Worm (Caenorhabditis elegans) whole organism, L1 larva: ENCODE results near the gene C25H3.15.
A peak's percentile ranks its signal among the peaks of the same experiment; 100 is the strongest.

ENCODE experiments used
- C16A3.4 ChIP-seq: fragments of 150-350 bp; optimal IDR thresholded peaks from 2 replicates; lab custom pipeline; 2014; ENCODE audit warnings: missing biosample characterization, missing genetic modification characterization
- F16B12.6 ChIP-seq: fragments of 150-350 bp; optimal IDR thresholded peaks from 2 replicates; lab custom pipeline; 2014; ENCODE audit warnings: missing biosample characterization, missing genetic modification characterization
- aha-1 ChIP-seq: fragments of 150-350 bp; optimal IDR thresholded peaks from 2 replicates; lab custom pipeline; 2014; ENCODE audit warnings: missing biosample characterization, missing genetic modification characterization
- ceh-63 ChIP-seq: fragments of 200-800 bp; sonication (Bioruptor generic); optimal IDR thresholded peaks from 2 replicates; lab custom pipeline; 2018; ENCODE audit warnings: mild to moderate bottlenecking, missing genetic modification characterization, missing compliant biosample characterization
- ceh-82 ChIP-seq, 3 experiments: fragments of 150-350 bp in 1 of 3; sonication (generic microtip) in 2 of 3; optimal IDR thresholded peaks; 2 replicates each; lab custom pipeline; 2014 to 2017; ENCODE audit warnings: missing biosample characterization in 3 of 3, missing genetic modification characterization in 3 of 3
- ceh-88 ChIP-seq: fragments of 200-800 bp; sonication (Bioruptor generic); IDR thresholded peaks from 2 replicates; pipeline ENCODE4 v1.3.6; 2022; ENCODE audit warnings: missing genetic modification characterization, missing compliant biosample characterization
- ceh-90 ChIP-seq: sonication (generic microtip); optimal IDR thresholded peaks from 2 replicates; lab custom pipeline; 2016; ENCODE audit warnings: missing genetic modification characterization, missing compliant biosample characterization
- dpl-1 ChIP-seq, 3 experiments: fragments of 150-350 bp in 2 of 3; sonication (generic microtip) in 1 of 3; optimal IDR thresholded peaks; 2 replicates each; lab custom pipeline; 2014 to 2017; ENCODE audit warnings: missing biosample characterization in 3 of 3, missing genetic modification characterization in 3 of 3, missing genetic modification reagents in 3 of 3
- efl-1 ChIP-seq, 4 experiments: fragments of 150-350 bp; optimal IDR thresholded peaks in 3 of 4; peaks in 1 of 4; 1 replicate in 1 of 4; 2 replicates in 3 of 4; lab custom pipeline; 2014; ENCODE audit warnings: missing biosample characterization in 2 of 4, missing genetic modification characterization in 2 of 4, missing genetic modification reagents in 2 of 4
- efl-3 ChIP-seq: fragments of 200-800 bp; sonication (Bioruptor generic); optimal IDR thresholded peaks from 2 replicates; lab custom pipeline; 2018; ENCODE audit warnings: mild to moderate bottlenecking, missing genetic modification characterization, missing compliant biosample characterization
- elt-3 ChIP-seq, 6 experiments: fragments of 150-350 bp in 1 of 6; sonication (generic microtip); optimal IDR thresholded peaks; 2 replicates each; lab custom pipeline; 2017 to 2018; ENCODE audit warnings: missing biosample characterization in 6 of 6, missing genetic modification characterization in 6 of 6, inconsistent platforms in 1 of 6
- fkh-8 ChIP-seq: sonication (generic microtip); optimal IDR thresholded peaks from 2 replicates; lab custom pipeline; 2016; ENCODE audit warnings: mild to moderate bottlenecking, missing genetic modification characterization, missing compliant biosample characterization
- hpl-2 ChIP-seq: fragments of 150-350 bp; optimal IDR thresholded peaks from 2 replicates; lab custom pipeline; 2014; ENCODE audit warnings: missing biosample characterization, missing genetic modification reagents, missing genetic modification characterization
- isw-1 ChIP-seq: fragments of 200-800 bp; sonication (Bioruptor generic); IDR thresholded peaks from 2 replicates; pipeline ENCODE4 v1.3.6; 2022; ENCODE audit warnings: missing genetic modification characterization, missing compliant biosample characterization
- lin-14 ChIP-seq: fragments of 200-800 bp; sonication (Bioruptor generic); optimal IDR thresholded peaks from 2 replicates; lab custom pipeline; 2018; ENCODE audit warnings: mild to moderate bottlenecking, missing genetic modification characterization, moderate library complexity, missing compliant biosample characterization
- lin-15B ChIP-seq: fragments of 150-350 bp; sonication (generic microtip); optimal IDR thresholded peaks from 3 replicates; lab custom pipeline; 2014; ENCODE audit warnings: missing biosample characterization, missing genetic modification characterization
- lin-35 ChIP-seq, 2 experiments: fragments of 150-350 bp; optimal IDR thresholded peaks; 2 replicates each; lab custom pipeline; 2014; ENCODE audit warnings: missing biosample characterization in 2 of 2, missing genetic modification characterization in 2 of 2, missing genetic modification reagents in 2 of 2
- lin-39 ChIP-seq: fragments of 150-350 bp; optimal IDR thresholded peaks from 2 replicates; lab custom pipeline; 2014; ENCODE audit warnings: missing biosample characterization, missing genetic modification reagents, missing genetic modification characterization
- lir-3 ChIP-seq: sonication (generic microtip); optimal IDR thresholded peaks from 2 replicates; lab custom pipeline; 2016; ENCODE audit warnings: mild to moderate bottlenecking, missing genetic modification characterization, moderate library complexity, missing compliant biosample characterization; ENCODE audit not compliant: poor library complexity
- lsy-2 ChIP-seq, 2 experiments: fragments of 150-350 bp; optimal IDR thresholded peaks; 2 replicates each; lab custom pipeline; 2014; ENCODE audit warnings: missing biosample characterization in 2 of 2, missing genetic modification characterization in 2 of 2
- mdl-1 ChIP-seq, 2 experiments: fragments of 150-350 bp; optimal IDR thresholded peaks; 2 replicates each; lab custom pipeline; 2014 to 2017; ENCODE audit warnings: missing biosample characterization in 2 of 2, missing genetic modification characterization in 2 of 2, inconsistent platforms in 1 of 2
- mep-1 ChIP-seq: fragments of 150-350 bp; optimal IDR thresholded peaks from 2 replicates; lab custom pipeline; 2014; ENCODE audit warnings: missing biosample characterization, missing genetic modification characterization
- nhr-11 ChIP-seq: fragments of 150-350 bp; optimal IDR thresholded peaks from 2 replicates; lab custom pipeline; 2014; ENCODE audit warnings: missing biosample characterization, missing genetic modification characterization
- nhr-19 ChIP-seq: fragments of 200-800 bp; sonication (Bioruptor generic); conservative IDR thresholded peaks from 2 replicates; pipeline ENCODE4 v1.3.6; 2022; ENCODE audit warnings: missing genetic modification characterization, missing compliant biosample characterization
- nhr-20 ChIP-seq: sonication (generic microtip); optimal IDR thresholded peaks from 2 replicates; lab custom pipeline; 2016; ENCODE audit warnings: mild to moderate bottlenecking, missing genetic modification characterization, missing compliant biosample characterization
- nhr-237 ChIP-seq: fragments of 150-350 bp; optimal IDR thresholded peaks from 2 replicates; lab custom pipeline; 2014; ENCODE audit warnings: missing biosample characterization, missing genetic modification characterization
- nhr-47 ChIP-seq: sonication (generic microtip); optimal IDR thresholded peaks from 2 replicates; lab custom pipeline; 2016; ENCODE audit warnings: mild to moderate bottlenecking, missing genetic modification characterization, moderate library complexity, missing compliant biosample characterization
- nhr-71 ChIP-seq: sonication (generic microtip); optimal IDR thresholded peaks from 2 replicates; lab custom pipeline; 2016; ENCODE audit warnings: mild to moderate bottlenecking, missing genetic modification characterization, moderate library complexity, missing compliant biosample characterization
- nhr-85 ChIP-seq: sonication (generic microtip); peaks from one replicate; lab custom pipeline; 2016; ENCODE audit warnings: missing genetic modification characterization, inconsistent platforms, missing compliant biosample characterization
- nhr-90 ChIP-seq: sonication (generic microtip); optimal IDR thresholded peaks from 2 replicates; lab custom pipeline; 2016; ENCODE audit warnings: mild to moderate bottlenecking, missing genetic modification characterization, missing compliant biosample characterization; ENCODE audit not compliant: poor library complexity
- pag-3 ChIP-seq: sonication (generic microtip); optimal IDR thresholded peaks from 2 replicates; lab custom pipeline; 2017; ENCODE audit warnings: missing genetic modification characterization, mild to moderate bottlenecking, missing compliant biosample characterization, antibody characterized with exemption, borderline replicate concordance; ENCODE audit not compliant: insufficient read depth
- rnt-1 ChIP-seq: sonication (generic microtip); optimal IDR thresholded peaks from 2 replicates; lab custom pipeline; 2016; ENCODE audit warnings: mild to moderate bottlenecking, missing genetic modification characterization, moderate library complexity, missing compliant biosample characterization
- skn-1 ChIP-seq: fragments of 150-350 bp; optimal IDR thresholded peaks from 2 replicates; lab custom pipeline; 2014; ENCODE audit warnings: missing biosample characterization, missing genetic modification characterization
- snpc-4 ChIP-seq: fragments of 150-350 bp; optimal IDR thresholded peaks from 2 replicates; lab custom pipeline; 2014; ENCODE audit warnings: missing biosample characterization, missing genetic modification characterization
- snu-23 ChIP-seq: sonication (generic microtip); optimal IDR thresholded peaks from 2 replicates; lab custom pipeline; 2016; ENCODE audit warnings: missing genetic modification characterization, missing compliant biosample characterization
- sup-37 ChIP-seq: fragments of 200-800 bp; sonication (Bioruptor generic); optimal IDR thresholded peaks from 2 replicates; lab custom pipeline; 2018; ENCODE audit warnings: mild to moderate bottlenecking, missing genetic modification characterization, missing compliant biosample characterization
- swsn-7 ChIP-seq: sonication (generic microtip); optimal IDR thresholded peaks from 2 replicates; lab custom pipeline; 2016; ENCODE audit warnings: missing genetic modification characterization, missing compliant biosample characterization
- tbx-2 ChIP-seq: sonication (generic microtip); optimal IDR thresholded peaks from 2 replicates; lab custom pipeline; 2016; ENCODE audit warnings: missing genetic modification characterization, missing compliant biosample characterization
- unc-86 ChIP-seq: sonication (generic microtip); optimal IDR thresholded peaks from 2 replicates; lab custom pipeline; 2016; ENCODE audit warnings: missing genetic modification characterization, missing compliant biosample characterization
- xbp-1 ChIP-seq: sonication (generic microtip); optimal IDR thresholded peaks from 2 replicates; lab custom pipeline; 2016; ENCODE audit warnings: missing genetic modification characterization, missing compliant biosample characterization

The C25H3.15 gene

ce11 chrII:5649236-5650004 is 15.7 kb upstream of the C25H3.15 start, which contains the start of the genes sam-4, F59E12.17 and zyg-1:
Gene sam-4 (minus strand): TSS chrII:5649286.
Gene F59E12.17 (minus strand): TSS chrII:5649470.
Gene zyg-1 (plus strand): TSS chrII:5649748.
- no peak for TF ChIP-seq nhr-237 (tag; lab: Kevin White, UChicago)
- peak; percentile 81 for TF ChIP-seq skn-1
- TF ChIP-seq rnt-1 (tag; lab: Kevin White, UChicago) = peak; percentile 86
- peak; percentile 74 for TF ChIP-seq nhr-85 (tag; lab: Kevin White, UChicago)
- no peak for TF ChIP-seq lin-14
- peak; percentile 8 to 84 (median 37) for TF ChIP-seq ceh-82 (tag; optimal IDR thresholded peaks at IDR 0.05; lab: Kevin White, UChicago)
- TF ChIP-seq nhr-47 (tag; lab: Kevin White, UChicago) = peak; percentile 50
- TF ChIP-seq nhr-20 (tag; lab: Kevin White, UChicago) = peak; percentile 61
- TF ChIP-seq ceh-88 (GFP tag; lab: Robert Waterston, UW) = no peak
- peak in 1 of 6 experiments; percentile 20 for TF ChIP-seq elt-3 (tag; optimal IDR thresholded peaks at IDR 0.05; lab: Kevin White, UChicago)
- TF ChIP-seq tbx-2 (tag; lab: Kevin White, UChicago) = peak; percentile 52
- TF ChIP-seq ceh-63 (GFP tag; lab: Kevin White, UChicago) = no peak
- TF ChIP-seq aha-1 (tag; lab: Kevin White, UChicago) = no peak
- peak; percentile 68 for TF ChIP-seq snu-23 (GFP tag; lab: Kevin White, UChicago)
- peak; percentile 56 to 86 for TF ChIP-seq lsy-2 (tag; optimal IDR thresholded peaks at IDR 0.05; lab: Kevin White, UChicago)
- TF ChIP-seq nhr-19 = 0 out of 2 replicates have a peak, but pooled peaks have one; percentile 20
- peak; percentile 80 to 90 for TF ChIP-seq lin-35 (GFP tag; optimal IDR thresholded peaks at IDR 0.05; lab: Kevin White, UChicago)
- TF ChIP-seq xbp-1 (tag; lab: Kevin White, UChicago) = peak; percentile 47
- TF ChIP-seq ceh-90 (tag; lab: Kevin White, UChicago) = peak; percentile 57
- TF ChIP-seq snpc-4 = peak; percentile 53
- peak; percentile 85 for TF ChIP-seq C16A3.4 (tag; lab: Kevin White, UChicago)
- TF ChIP-seq nhr-90 (tag; lab: Kevin White, UChicago) = peak; percentile 18
- no peak for TF ChIP-seq sup-37 (GFP tag; lab: Kevin White, UChicago)
- TF ChIP-seq nhr-71 = peak; percentile 66
- TF ChIP-seq lir-3 = peak; percentile 77
- peak; percentile 78 to 83 for TF ChIP-seq efl-1 (optimal IDR thresholded peaks at IDR 0.05; lab: Kevin White, UChicago)
- peak; percentile 85 to 98 for TF ChIP-seq efl-1 (GFP tag; optimal IDR thresholded peaks at IDR 0.05 in 1 of 2; lab: Kevin White, UChicago)
- TF ChIP-seq mep-1 (tag; lab: Kevin White, UChicago) = peak; percentile 65
- no peak for TF ChIP-seq lin-39 (tag; lab: Kevin White, UChicago)
- peak; percentile 12 for TF ChIP-seq unc-86
- peak; percentile 28 for TF ChIP-seq swsn-7 (tag; lab: Kevin White, UChicago)
- TF ChIP-seq dpl-1 (GFP tag; optimal IDR thresholded peaks at IDR 0.05; lab: Kevin White, UChicago) = peak; percentile 68 to 87 (median 77)
- peak; percentile 57 for TF ChIP-seq F16B12.6 (tag; lab: Kevin White, UChicago)
- TF ChIP-seq isw-1 (GFP tag; lab: Robert Waterston, UW) = peak; percentile 41
- TF ChIP-seq hpl-2 (GFP tag; lab: Kevin White, UChicago) = peak; percentile 42
- peak in 1 of 2 experiments; percentile 35 for TF ChIP-seq mdl-1 (tag; optimal IDR thresholded peaks at IDR 0.05; lab: Kevin White, UChicago)
- TF ChIP-seq lin-15B (tag; lab: Kevin White, UChicago) = peak; percentile 86
- peak; percentile 60 for TF ChIP-seq fkh-8
- TF ChIP-seq efl-3 = no peak

- TF ChIP-seq efl-1 (optimal IDR thresholded peaks at IDR 0.05; lab: Kevin White, UChicago) (no peak), efl-1 (GFP tag; optimal IDR thresholded peaks at IDR 0.05 in 1 of 2; lab: Kevin White, UChicago) (peak in 1 of 2 experiments; percentile 35), pag-3 (tag; lab: Kevin White, UChicago) (no peak), aha-1 (tag; lab: Kevin White, UChicago) (no peak), nhr-11 (tag; lab: Kevin White, UChicago) (no peak), lin-14 (no peak)
- TF ChIP-seq, all 84 proteins: peak for 1
Observed at ce11 chrII:5651426-5651825, 13.7 kb upstream of the C25H3.15 start.
